Worm (Caenorhabditis elegans) whole organism, young adult: ENCODE data around the gene C15H11.10.

Source experiments
- B0035.1 ChIP-seq: sonication (generic microtip); optimal IDR thresholded peaks from 2 replicates; lab custom pipeline; 2016; ENCODE audit warnings: missing genetic modification characterization, mild to moderate bottlenecking, missing compliant biosample characterization, missing genotype, missing genetic modification reagents
- D2030.7 ChIP-seq: fragments of 200-800 bp; sonication (Bioruptor generic); IDR thresholded peaks from 2 replicates; pipeline ENCODE4 v1.3.6; 2022; ENCODE audit warnings: missing genetic modification reagents, missing genetic modification characterization, missing compliant biosample characterization
- F49E8.2 ChIP-seq: sonication (generic microtip); optimal IDR thresholded peaks from 3 replicates; lab custom pipeline; 2017; ENCODE audit warnings: missing genetic modification characterization, mild to moderate bottlenecking, missing compliant biosample characterization, antibody characterized with exemption, moderate library complexity; ENCODE audit not compliant: insufficient read depth
- F57A8.1 ChIP-seq: fragments of 200-800 bp; sonication (Bioruptor generic); optimal IDR thresholded peaks from 2 replicates; lab custom pipeline; 2018; ENCODE audit warnings: mild to moderate bottlenecking, missing genetic modification characterization, moderate library complexity, missing compliant biosample characterization
- K12H6.12 ChIP-seq: fragments of 200-800 bp; sonication (Bioruptor generic); optimal IDR thresholded peaks from 2 replicates; lab custom pipeline; 2018; ENCODE audit warnings: mild to moderate bottlenecking, missing genetic modification characterization, missing compliant biosample characterization
- T07F8.4 ChIP-seq: sonication (generic microtip); optimal IDR thresholded peaks from 2 replicates; lab custom pipeline; 2016; ENCODE audit warnings: mild to moderate bottlenecking, missing genetic modification characterization, moderate library complexity, missing compliant biosample characterization
- T26A5.8 ChIP-seq: sonication (generic microtip); optimal IDR thresholded peaks from 2 replicates; lab custom pipeline; 2016; ENCODE audit warnings: missing genetic modification characterization, missing compliant biosample characterization
- Y53F4B.3 ChIP-seq: fragments of 200-800 bp; sonication (Bioruptor generic); IDR thresholded peaks from 2 replicates; pipeline ENCODE4 v1.3.6; 2022; ENCODE audit warnings: missing genetic modification reagents, missing genetic modification characterization, missing compliant biosample characterization
- Y79H2A.3 ChIP-seq: fragments of 200-800 bp; sonication (Bioruptor generic); conservative IDR thresholded peaks from 2 replicates; pipeline ENCODE4 v1.3.6; 2022; ENCODE audit warnings: missing genetic modification reagents, missing genetic modification characterization, missing compliant biosample characterization
- ZK185.1 ChIP-seq: sonication (generic microtip); optimal IDR thresholded peaks from 2 replicates; lab custom pipeline; 2016; ENCODE audit warnings: mild to moderate bottlenecking, missing genetic modification characterization, missing compliant biosample characterization; ENCODE audit not compliant: poor library complexity, severe bottlenecking
- atf-7 ChIP-seq: sonication (generic microtip); optimal IDR thresholded peaks from 2 replicates; lab custom pipeline; 2017; ENCODE audit warnings: mild to moderate bottlenecking, missing genetic modification characterization, missing compliant biosample characterization
- attf-6 ChIP-seq: fragments of 200-800 bp; sonication (Bioruptor generic); IDR thresholded peaks from 2 replicates; pipeline ENCODE4 v1.3.6; 2022; ENCODE audit warnings: missing genetic modification reagents, missing genetic modification characterization, missing compliant biosample characterization
- bed-2 ChIP-seq: fragments of 200-800 bp; sonication (Bioruptor generic); IDR thresholded peaks from 2 replicates; pipeline ENCODE4 v1.3.6; 2022; ENCODE audit warnings: missing genetic modification reagents, missing genetic modification characterization, missing compliant biosample characterization
- cebp-1 ChIP-seq, 2 experiments: fragments of 200-800 bp in 1 of 2; sonication (Bioruptor generic) in 1 of 2; sonication (generic microtip) in 1 of 2; IDR thresholded peaks in 1 of 2; optimal IDR thresholded peaks in 1 of 2; 2 replicates each; pipeline versions ENCODE4 v1.3.6 to Lab custom; 2017 to 2022; ENCODE audit warnings: missing compliant biosample characterization in 2 of 2, missing genetic modification characterization in 2 of 2, mild to moderate bottlenecking in 1 of 2, missing genetic modification reagents in 1 of 2, moderate library complexity in 1 of 2
- ceh-100 ChIP-seq: fragments of 200-800 bp; sonication (Bioruptor generic); IDR thresholded peaks from 2 replicates; pipeline ENCODE4 v1.3.6; 2022; ENCODE audit warnings: missing genetic modification reagents, missing genetic modification characterization, missing compliant biosample characterization
- ceh-91 ChIP-seq: fragments of 200-800 bp; sonication (Bioruptor generic); IDR thresholded peaks from 2 replicates; pipeline ENCODE4 v1.3.6; 2022; ENCODE audit warnings: missing genetic modification reagents, missing genetic modification characterization, missing compliant biosample characterization
- chd-7 ChIP-seq: sonication (generic microtip); optimal IDR thresholded peaks from 2 replicates; lab custom pipeline; 2016; ENCODE audit warnings: mild to moderate bottlenecking, missing genetic modification characterization, moderate library complexity, missing compliant biosample characterization
- egrh-3 ChIP-seq: fragments of 200-800 bp; sonication (Bioruptor generic); IDR thresholded peaks from 2 replicates; pipeline ENCODE4 v1.3.6; 2022; ENCODE audit warnings: missing genetic modification reagents, missing genetic modification characterization, missing compliant biosample characterization
- ets-4 ChIP-seq: fragments of 200-800 bp; sonication (Bioruptor generic); optimal IDR thresholded peaks from 2 replicates; lab custom pipeline; 2018; ENCODE audit warnings: mild to moderate bottlenecking, missing genetic modification characterization, missing compliant biosample characterization
- fkh-3 ChIP-seq: sonication (generic microtip); optimal IDR thresholded peaks from 2 replicates; lab custom pipeline; 2016; ENCODE audit warnings: mild to moderate bottlenecking, missing genetic modification characterization, missing compliant biosample characterization
- gei-17 ChIP-seq: fragments of 200-800 bp; sonication (Bioruptor generic); optimal IDR thresholded peaks from 2 replicates; lab custom pipeline; 2018; ENCODE audit warnings: mild to moderate bottlenecking, missing genetic modification characterization, missing compliant biosample characterization
- hlh-12 ChIP-seq: sonication (generic microtip); optimal IDR thresholded peaks from 2 replicates; lab custom pipeline; 2016; ENCODE audit warnings: missing genetic modification characterization, missing compliant biosample characterization
- hlh-26 ChIP-seq: fragments of 200-800 bp; sonication (Bioruptor generic); conservative IDR thresholded peaks from 2 replicates; pipeline ENCODE4 v1.3.6; 2022; ENCODE audit warnings: missing genetic modification reagents, missing genetic modification characterization, missing compliant biosample characterization
- hmg-1.2 ChIP-seq: fragments of 200-800 bp; sonication (Bioruptor generic); IDR thresholded peaks from 2 replicates; pipeline ENCODE4 v1.3.6; 2022; ENCODE audit warnings: missing genetic modification reagents, missing genetic modification characterization, missing compliant biosample characterization
- hrde-1 ChIP-seq: sonication (generic microtip); optimal IDR thresholded peaks from 2 replicates; lab custom pipeline; 2016; ENCODE audit warnings: missing genetic modification characterization, mild to moderate bottlenecking, missing compliant biosample characterization, moderate library complexity, missing genotype, missing genetic modification reagents, borderline replicate concordance
- hsf-1 ChIP-seq: fragments of 200-800 bp; sonication (Bioruptor generic); IDR thresholded peaks from 2 replicates; pipeline ENCODE4 v1.3.6; 2022; ENCODE audit warnings: missing genetic modification reagents, missing genetic modification characterization, missing compliant biosample characterization
- let-526 ChIP-seq: fragments of 200-800 bp; sonication (Bioruptor generic); IDR thresholded peaks from 2 replicates; pipeline ENCODE4 v1.3.6; 2022; ENCODE audit warnings: missing genetic modification reagents, missing genetic modification characterization, missing compliant biosample characterization
- nhr-80 ChIP-seq: sonication (generic microtip); optimal IDR thresholded peaks from 2 replicates; lab custom pipeline; 2016; ENCODE audit warnings: missing genetic modification characterization, missing compliant biosample characterization
- nhr-90 ChIP-seq: sonication (generic microtip); optimal IDR thresholded peaks from 2 replicates; lab custom pipeline; 2016; ENCODE audit warnings: missing genotype, mild to moderate bottlenecking, missing genetic modification characterization, missing compliant biosample characterization
- pbrm-1 ChIP-seq: fragments of 200-800 bp; sonication (Bioruptor generic); IDR thresholded peaks from 2 replicates; pipeline ENCODE4 v1.3.6; 2022; ENCODE audit warnings: missing genetic modification reagents, missing genetic modification characterization, missing compliant biosample characterization
- rcor-1 ChIP-seq: fragments of 200-800 bp; sonication (Bioruptor generic); IDR thresholded peaks from 2 replicates; pipeline ENCODE4 v1.3.6; 2022; ENCODE audit warnings: missing genetic modification reagents, missing genetic modification characterization, missing compliant biosample characterization
- rec-8 ChIP-seq, 2 experiments: sonication (generic microtip); optimal IDR thresholded peaks; 2 replicates each; lab custom pipeline; 2016; ENCODE audit warnings: mild to moderate bottlenecking in 2 of 2, missing genetic modification characterization in 2 of 2, missing genetic modification reagents in 2 of 2, missing genotype in 2 of 2, missing biosample characterization in 1 of 2, missing compliant biosample characterization in 1 of 2, moderate library complexity in 1 of 2
- rpc-1 ChIP-seq, 2 experiments: fragments of 150-350 bp in 1 of 2; sonication (generic microtip) in 1 of 2; optimal IDR thresholded peaks; 2 replicates each; lab custom pipeline; 2014 to 2018; ENCODE audit warnings: missing biosample characterization in 1 of 2, missing genetic modification characterization in 1 of 2, missing genetic modification reagents in 1 of 2, missing genotype in 1 of 2
- sdz-38 ChIP-seq: sonication (generic microtip); optimal IDR thresholded peaks from 2 replicates; lab custom pipeline; 2016; ENCODE audit warnings: missing genotype, missing genetic modification characterization, missing compliant biosample characterization
- snpc-1.1 ChIP-seq: sonication (generic microtip); optimal IDR thresholded peaks from 2 replicates; lab custom pipeline; 2017; ENCODE audit warnings: missing genetic modification characterization, mild to moderate bottlenecking, missing compliant biosample characterization, antibody characterized with exemption, moderate library complexity, missing genotype, missing genetic modification reagents; ENCODE audit not compliant: insufficient read depth
- snpc-1.3 ChIP-seq: sonication (generic microtip); optimal IDR thresholded peaks from 2 replicates; lab custom pipeline; 2017; ENCODE audit warnings: missing genetic modification characterization, mild to moderate bottlenecking, missing compliant biosample characterization, antibody characterized with exemption, moderate library complexity, missing genotype, missing genetic modification reagents; ENCODE audit not compliant: insufficient read depth
- snpc-4 ChIP-seq, 5 experiments: fragments of 150-350 bp in 1 of 5; sonication (generic microtip) in 4 of 5; optimal IDR thresholded peaks; 2 replicates each; lab custom pipeline; 2014 to 2018; ENCODE audit warnings: missing genetic modification characterization in 5 of 5, missing biosample characterization in 3 of 5, antibody characterized with exemption in 2 of 5, mild to moderate bottlenecking in 2 of 5, missing compliant biosample characterization in 2 of 5, missing genotype in 2 of 5, moderate library complexity in 2 of 5, missing genetic modification reagents in 1 of 5
- tbp1 ChIP-seq: fragments of 200-800 bp; sonication (Bioruptor generic); optimal IDR thresholded peaks from 2 replicates; lab custom pipeline; 2018; ENCODE audit warnings: mild to moderate bottlenecking, missing genetic modification characterization, missing compliant biosample characterization
- tbx-9 ChIP-seq: sonication (generic microtip); optimal IDR thresholded peaks from 2 replicates; lab custom pipeline; 2016; ENCODE audit warnings: borderline replicate concordance, missing genetic modification characterization, inconsistent platforms, missing compliant biosample characterization
- tlf-1 ChIP-seq: fragments of 200-800 bp; sonication (Bioruptor generic); optimal IDR thresholded peaks from 2 replicates; lab custom pipeline; 2018; ENCODE audit warnings: mild to moderate bottlenecking, missing genetic modification characterization, missing compliant biosample characterization
- zfh-2 ChIP-seq: fragments of 200-800 bp; sonication (Bioruptor generic); conservative IDR thresholded peaks from 2 replicates; pipeline ENCODE4 v1.3.6; 2022; ENCODE audit warnings: missing genetic modification reagents, missing genetic modification characterization, missing compliant biosample characterization
- zim-3 ChIP-seq: sonication (generic microtip); optimal IDR thresholded peaks from 2 replicates; lab custom pipeline; 2017; ENCODE audit warnings: mild to moderate bottlenecking, missing genetic modification characterization, moderate library complexity, missing compliant biosample characterization
- ztf-18 ChIP-seq: sonication (generic microtip); optimal IDR thresholded peaks from 2 replicates; lab custom pipeline; 2016; ENCODE audit warnings: missing genotype, mild to moderate bottlenecking, missing genetic modification characterization, missing compliant biosample characterization
- ztf-22 ChIP-seq: fragments of 200-800 bp; sonication (Bioruptor generic); optimal IDR thresholded peaks from 2 replicates; lab custom pipeline; 2018; ENCODE audit warnings: mild to moderate bottlenecking, missing genetic modification characterization, moderate library complexity, missing compliant biosample characterization
- ztf-3 ChIP-seq: fragments of 200-800 bp; sonication (Bioruptor generic); optimal IDR thresholded peaks from 2 replicates; lab custom pipeline; 2018; ENCODE audit warnings: mild to moderate bottlenecking, missing genetic modification characterization, missing compliant biosample characterization
- ztf-6 ChIP-seq: fragments of 200-800 bp; sonication (Bioruptor generic); IDR thresholded peaks from 2 replicates; pipeline ENCODE4 v1.3.6; 2022; ENCODE audit warnings: missing genetic modification reagents, missing genetic modification characterization, missing compliant biosample characterization

Gene C15H11.10

DNA sequence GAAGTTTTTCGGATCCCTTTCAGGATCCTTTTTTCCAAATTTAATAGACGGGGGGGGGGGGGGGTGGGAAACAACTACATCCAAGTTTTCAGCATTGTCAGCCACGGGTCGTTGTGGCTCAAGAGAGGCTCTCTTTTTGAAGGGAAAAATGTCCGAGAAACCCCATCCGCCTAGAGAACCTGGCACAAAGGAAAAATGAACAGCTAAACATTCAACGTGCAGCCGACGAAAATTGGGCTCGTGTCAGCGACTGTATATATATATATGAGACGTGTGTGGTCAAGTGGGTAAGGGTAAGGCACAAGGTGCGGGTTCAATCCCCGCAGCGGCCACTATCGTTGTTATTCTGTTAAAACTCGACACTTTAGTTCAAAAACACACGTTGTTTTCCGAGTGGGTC is 33.4 kb upstream of the C15H11.10 start, which contains the start of gene Y49A3A.4:
TSS of gene Y49A3A.4 (minus strand) at position 314 of the 400 bp plus-strand sequence.
- TF ChIP-seq ztf-18 (tag; lab: Kevin White, UChicago), result peak; percentile 18
- no peak for TF ChIP-seq nhr-90 (tag; lab: Kevin White, UChicago)
- TF ChIP-seq F49E8.2, result no peak
- no peak for TF ChIP-seq ztf-3 (GFP tag; lab: Kevin White, UChicago)
- TF ChIP-seq chd-7 (tag; lab: Kevin White, UChicago), result no peak
- peak; percentile 47 for TF ChIP-seq tbp1 (GFP tag; lab: Kevin White, UChicago)
- no peak for TF ChIP-seq snpc-1.3
- no peak for TF ChIP-seq ztf-6 (GFP tag; lab: Robert Waterston, UW)
- no peak for TF ChIP-seq T07F8.4
- TF ChIP-seq zim-3, result no peak
- TF ChIP-seq hrde-1 (tag; lab: Kevin White, UChicago), result no peak
- TF ChIP-seq rpc-1 (optimal IDR thresholded peaks at IDR 0.05; lab: Kevin White, UChicago), result no peak
- no peak for TF ChIP-seq rpc-1 (tag; optimal IDR thresholded peaks at IDR 0.05; lab: Kevin White, UChicago)
- peak; percentile 32; the same call in 1 of the 2 replicates for TF ChIP-seq hmg-1.2 (GFP tag; lab: Robert Waterston, UW)
- TF ChIP-seq rcor-1, result no peak
- TF ChIP-seq hsf-1 (GFP tag; lab: Robert Waterston, UW), result no peak
- peak; percentile 85 for TF ChIP-seq snpc-1.1
- no peak for TF ChIP-seq nhr-80 (tag; lab: Kevin White, UChicago)
- peak; percentile 37; the same call in 1 of the 2 replicates for TF ChIP-seq D2030.7 (GFP tag; lab: Robert Waterston, UW)
- no peak for TF ChIP-seq Y79H2A.3 (GFP tag; lab: Robert Waterston, UW)
- no peak for TF ChIP-seq rec-8 (tag; optimal IDR thresholded peaks at IDR 0.05; lab: Kevin White, UChicago)
- TF ChIP-seq ceh-91, result no peak
- no peak for TF ChIP-seq T26A5.8 (tag; lab: Kevin White, UChicago)
- no peak for TF ChIP-seq K12H6.12 (tag; lab: Kevin White, UChicago)
- TF ChIP-seq B0035.1 (tag; lab: Kevin White, UChicago), result no peak
- TF ChIP-seq attf-6 (GFP tag; lab: Robert Waterston, UW), result 0 out of 2 replicates have a peak, but pooled peaks have one; percentile 40
- TF ChIP-seq ets-4, result no peak
- TF ChIP-seq let-526 (GFP tag; lab: Robert Waterston, UW), result no peak
- no peak for TF ChIP-seq gei-17 (GFP tag; lab: Kevin White, UChicago)
- TF ChIP-seq ZK185.1 (tag; lab: Kevin White, UChicago), result no peak
- no peak for TF ChIP-seq sdz-38 (tag; lab: Kevin White, UChicago)
- TF ChIP-seq cebp-1 (GFP tag; IDR thresholded peaks at IDR 0.05; lab: Robert Waterston, UW), result no peak
- TF ChIP-seq cebp-1 (tag; optimal IDR thresholded peaks at IDR 0.05; lab: Kevin White, UChicago), result no peak
- TF ChIP-seq ztf-22 (GFP tag; lab: Kevin White, UChicago), result no peak
- no peak for TF ChIP-seq egrh-3 (GFP tag; lab: Robert Waterston, UW)
- no peak for TF ChIP-seq hlh-12 (tag; lab: Kevin White, UChicago)
- no peak for TF ChIP-seq fkh-3 (tag; lab: Kevin White, UChicago)
- no peak for TF ChIP-seq ceh-100 (GFP tag; lab: Robert Waterston, UW)
- peak; percentile 82 for TF ChIP-seq snpc-4 (GFP tag; optimal IDR thresholded peaks at IDR 0.05; lab: Kevin White, UChicago)
- peak; percentile 77 to 93 (median 83) for TF ChIP-seq snpc-4 (tag; optimal IDR thresholded peaks at IDR 0.05; lab: Kevin White, UChicago)
- no peak for TF ChIP-seq atf-7
- no peak for TF ChIP-seq tlf-1
- no peak for TF ChIP-seq F57A8.1
- TF ChIP-seq pbrm-1 (GFP tag; lab: Robert Waterston, UW), result 0 out of 2 replicates have a peak, but pooled peaks have one; percentile 38
- no peak for TF ChIP-seq Y53F4B.3 (GFP tag; lab: Robert Waterston, UW)
- TF ChIP-seq bed-2, result no peak
- 0 out of 2 replicates have a peak, but pooled peaks have one; percentile 23 for TF ChIP-seq zfh-2
- TF ChIP-seq hlh-26, result no peak
- TF ChIP-seq tbx-9 (tag; lab: Kevin White, UChicago), result no peak
